Fruit fly (Drosophila melanogaster) whole organism, prepupa: ENCODE data around the gene CG13071.

ENCODE experiments used
- CG11294 ChIP-seq: fragments of 200-800 bp; sonication (Bioruptor generic); IDR thresholded peaks from 2 replicates; pipeline ENCODE4 v1.3.6; 2022; ENCODE audit warnings: missing biosample characterization, missing genetic modification characterization
- CG11902 ChIP-seq: fragments of 200-800 bp; sonication (Bioruptor generic); optimal IDR thresholded peaks from 3 replicates; lab custom pipeline; 2016; ENCODE audit warnings: missing biosample characterization, missing genetic modification characterization
- CG15336 ChIP-seq: fragments of 200-800 bp; sonication (Bioruptor generic); IDR thresholded peaks from 2 replicates; pipeline ENCODE4 v1.3.6; 2022; ENCODE audit warnings: missing biosample characterization, missing genetic modification characterization
- CG3032 ChIP-seq: fragments of 200-800 bp; optimal IDR thresholded peaks from 2 replicates; lab custom pipeline; 2019; ENCODE audit warnings: missing biosample characterization, mild to moderate bottlenecking, missing genetic modification characterization, moderate library complexity
- CG3919 ChIP-seq: fragments of 200-800 bp; sonication (Bioruptor generic); optimal IDR thresholded peaks from 3 replicates; lab custom pipeline; 2016; ENCODE audit warnings: missing biosample characterization, missing genetic modification characterization
- CG4318 ChIP-seq: fragments of 200-800 bp; sonication (Bioruptor generic); optimal IDR thresholded peaks from 3 replicates; lab custom pipeline; 2017; ENCODE audit warnings: missing biosample characterization, mild to moderate bottlenecking, missing genetic modification characterization
- CG6163 ChIP-seq: fragments of 200-800 bp; sonication (Bioruptor generic); IDR thresholded peaks from 3 replicates; pipeline ENCODE4 v1.3.6; 2022; ENCODE audit warnings: missing biosample characterization, missing genetic modification characterization
- CG6276 ChIP-seq: fragments of 200-800 bp; sonication (Bioruptor generic); optimal IDR thresholded peaks from 2 replicates; lab custom pipeline; 2017; ENCODE audit warnings: missing biosample characterization, mild to moderate bottlenecking, missing genetic modification characterization
- CG6808 ChIP-seq: fragments of 200-800 bp; sonication (Bioruptor generic); optimal IDR thresholded peaks from 3 replicates; lab custom pipeline; 2017; ENCODE audit warnings: missing biosample characterization, missing genetic modification characterization, mild to moderate bottlenecking, moderate library complexity, missing genetic modification reagents
- CG6854 ChIP-seq: fragments of 200-800 bp; sonication (Bioruptor generic); optimal IDR thresholded peaks from 2 replicates; lab custom pipeline; 2017; ENCODE audit warnings: missing biosample characterization, mild to moderate bottlenecking, missing genetic modification characterization
- CG8632 ChIP-seq: fragments of 200-800 bp; sonication (Bioruptor generic); optimal IDR thresholded peaks from 3 replicates; lab custom pipeline; 2016; ENCODE audit warnings: missing biosample characterization, missing genetic modification characterization
- CG9139 ChIP-seq: fragments of 200-800 bp; sonication (Bioruptor generic); optimal IDR thresholded peaks from 3 replicates; lab custom pipeline; 2017; ENCODE audit warnings: missing biosample characterization, mild to moderate bottlenecking, missing genetic modification characterization
- Eip75B ChIP-seq: fragments of 200-800 bp; sonication (Bioruptor generic); optimal IDR thresholded peaks from 3 replicates; lab custom pipeline; 2016; ENCODE audit warnings: missing biosample characterization, missing genetic modification characterization
- Eip93F ChIP-seq: fragments of 200-800 bp; sonication (Bioruptor generic); optimal IDR thresholded peaks from 2 replicates; lab custom pipeline; 2016; ENCODE audit warnings: missing biosample characterization, mild to moderate bottlenecking, missing genetic modification characterization
- Ets21C ChIP-seq: fragments of 200-800 bp; sonication (Bioruptor generic); optimal IDR thresholded peaks from 3 replicates; lab custom pipeline; 2016; ENCODE audit warnings: missing biosample characterization, missing genetic modification characterization
- Ets96B ChIP-seq: fragments of 200-800 bp; optimal IDR thresholded peaks from 2 replicates; lab custom pipeline; 2019; ENCODE audit warnings: missing biosample characterization, mild to moderate bottlenecking, missing genetic modification characterization, moderate library complexity
- Hr39 ChIP-seq: fragments of 200-800 bp; sonication (Bioruptor generic); optimal IDR thresholded peaks from 2 replicates; lab custom pipeline; 2016; ENCODE audit warnings: missing biosample characterization, missing genetic modification characterization
- Lpt ChIP-seq: fragments of 200-800 bp; sonication (Bioruptor generic); optimal IDR thresholded peaks from 3 replicates; lab custom pipeline; 2016; ENCODE audit warnings: missing biosample characterization, missing genetic modification characterization
- Smox ChIP-seq: fragments of 200-800 bp; sonication (Bioruptor generic); optimal IDR thresholded peaks from 3 replicates; lab custom pipeline; 2016; ENCODE audit warnings: missing biosample characterization, missing genetic modification characterization
- achi ChIP-seq: fragments of 200-800 bp; sonication (Bioruptor generic); optimal IDR thresholded peaks from 3 replicates; lab custom pipeline; 2016; ENCODE audit warnings: missing biosample characterization, missing genetic modification characterization
- acj6 ChIP-seq: fragments of 200-800 bp; sonication (Bioruptor generic); optimal IDR thresholded peaks from 3 replicates; lab custom pipeline; 2016; ENCODE audit warnings: missing biosample characterization, missing genetic modification characterization
- cyc ChIP-seq: fragments of 200-800 bp; sonication (Bioruptor generic); optimal IDR thresholded peaks from 3 replicates; lab custom pipeline; 2016; ENCODE audit warnings: missing biosample characterization, missing genetic modification characterization
- esn ChIP-seq: fragments of 200-800 bp; sonication (Bioruptor generic); optimal IDR thresholded peaks from 2 replicates; lab custom pipeline; 2016; ENCODE audit warnings: missing biosample characterization, mild to moderate bottlenecking, missing genetic modification characterization, moderate library complexity
- fd59A ChIP-seq: fragments of 200-800 bp; sonication (Bioruptor generic); optimal IDR thresholded peaks from 2 replicates; lab custom pipeline; 2017; ENCODE audit warnings: missing biosample characterization, mild to moderate bottlenecking, missing genetic modification characterization, missing genetic modification reagents
- fd85E ChIP-seq: fragments of 200-800 bp; sonication (Bioruptor generic); optimal IDR thresholded peaks from 3 replicates; lab custom pipeline; 2016; ENCODE audit warnings: missing biosample characterization, missing genetic modification characterization
- fkh ChIP-seq: fragments of 200-800 bp; sonication (Bioruptor generic); optimal IDR thresholded peaks from 3 replicates; lab custom pipeline; 2017; ENCODE audit warnings: missing biosample characterization, mild to moderate bottlenecking, missing genetic modification characterization, moderate library complexity
- net ChIP-seq: fragments of 200-800 bp; sonication (Bioruptor generic); optimal IDR thresholded peaks from 3 replicates; lab custom pipeline; 2016; ENCODE audit warnings: missing biosample characterization, missing genetic modification characterization
- salr ChIP-seq, 2 experiments: fragments of 200-800 bp; sonication (Bioruptor generic); optimal IDR thresholded peaks; 3 replicates each; lab custom pipeline; 2016 to 2018; ENCODE audit warnings: missing biosample characterization in 2 of 2, missing genetic modification characterization in 2 of 2, mild to moderate bottlenecking in 1 of 2
- spab ChIP-seq: fragments of 200-800 bp; sonication (Bioruptor generic); optimal IDR thresholded peaks from 2 replicates; lab custom pipeline; 2017; ENCODE audit warnings: missing biosample characterization, mild to moderate bottlenecking, missing genetic modification characterization, missing genetic modification reagents
- ss ChIP-seq, 2 experiments: fragments of 200-800 bp; sonication (Bioruptor generic); optimal IDR thresholded peaks; 2 replicates in 1 of 2; 3 replicates in 1 of 2; lab custom pipeline; 2017 to 2018; ENCODE audit warnings: mild to moderate bottlenecking in 2 of 2, missing biosample characterization in 2 of 2, missing genetic modification characterization in 2 of 2, moderate library complexity in 1 of 2
- topi ChIP-seq: fragments of 200-800 bp; sonication (Bioruptor generic); optimal IDR thresholded peaks from 3 replicates; lab custom pipeline; 2016; ENCODE audit warnings: missing biosample characterization, missing genetic modification characterization

Gene CG13071

DNA sequence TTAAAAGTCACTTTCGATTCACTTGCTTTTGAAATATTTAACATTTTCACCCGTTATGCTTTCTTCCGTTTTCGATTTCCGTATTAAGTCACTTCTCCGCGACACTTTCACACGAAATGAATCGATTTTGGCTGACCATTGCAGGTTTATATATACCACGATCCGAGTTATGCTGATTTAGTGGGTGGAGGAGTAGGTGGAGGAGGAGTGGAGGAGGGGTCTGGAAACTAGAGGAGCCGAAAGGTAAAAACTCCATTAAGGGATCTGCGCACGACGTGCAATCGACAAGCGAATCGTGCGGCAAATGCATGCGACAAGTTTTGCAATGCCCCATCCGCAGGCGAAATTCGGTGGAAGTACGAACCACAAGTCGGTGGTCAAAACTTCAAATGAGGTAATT is 28.3 kb downstream of the CG13071 start, which contains the start of gene CG13045:
Gene CG13045 (minus strand): TSS at position 101 of the 400 bp plus-strand sequence.
- TF ChIP-seq cyc (GFP tag; lab: Kevin White, UChicago) (no peak), CG3032 (tag; lab: Kevin White, UChicago) (no peak), ss (GFP tag; optimal IDR thresholded peaks at IDR 0.05; lab: Kevin White, UChicago) (no peak), fkh (GFP tag; lab: Kevin White, UChicago) (no peak), Smox (GFP tag; lab: Kevin White, UChicago) (no peak), Hr39 (no peak), fd85E (GFP tag; lab: Kevin White, UChicago) (no peak), CG11902 (GFP tag; lab: Kevin White, UChicago) (no peak), Eip93F (GFP tag; lab: Kevin White, UChicago) (no peak), Lpt (GFP tag; lab: Kevin White, UChicago) (no peak)

DNA sequence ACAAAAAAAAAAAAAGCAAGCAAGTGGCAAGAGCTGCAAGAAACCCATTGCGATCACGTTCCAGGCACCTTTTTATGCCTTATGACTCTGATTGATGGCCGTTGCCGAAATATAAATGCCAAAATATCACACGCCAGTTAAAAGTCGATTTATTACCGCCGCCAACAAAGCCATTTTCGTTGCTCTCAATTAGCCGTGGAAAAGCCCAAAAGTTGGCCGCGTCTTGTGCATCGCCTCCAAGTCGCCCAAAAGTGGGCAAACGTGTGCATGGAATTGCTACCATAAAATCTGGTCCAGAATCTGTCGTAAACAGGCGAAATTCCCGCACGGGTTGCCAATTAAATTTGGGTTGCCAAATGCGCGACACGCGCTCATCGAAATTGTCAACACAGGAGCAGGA is 29.1 kb downstream of the CG13071 start:
- no peak for TF ChIP-seq cyc (GFP tag; lab: Kevin White, UChicago)
- TF ChIP-seq acj6 (GFP tag; lab: Kevin White, UChicago), result no peak
- TF ChIP-seq CG6163 (GFP tag; lab: Robert Waterston, UW), result 0 out of 3 replicates have a peak, but pooled peaks have one; percentile 30
- TF ChIP-seq spab (GFP tag; lab: Kevin White, UChicago), result no peak
- no peak for TF ChIP-seq CG3032 (tag; lab: Kevin White, UChicago)
- peak; percentile 22 for TF ChIP-seq CG3919 (GFP tag; lab: Kevin White, UChicago)
- TF ChIP-seq CG6276 (GFP tag; lab: Kevin White, UChicago), result no peak
- TF ChIP-seq achi (GFP tag; lab: Kevin White, UChicago), result no peak
- TF ChIP-seq CG8632 (GFP tag; lab: Kevin White, UChicago), result no peak
- TF ChIP-seq fd59A (GFP tag; lab: Kevin White, UChicago), result no peak
- no peak for TF ChIP-seq CG11294 (GFP tag; lab: Robert Waterston, UW)
- no peak for TF ChIP-seq net (GFP tag; lab: Kevin White, UChicago)

DNA sequence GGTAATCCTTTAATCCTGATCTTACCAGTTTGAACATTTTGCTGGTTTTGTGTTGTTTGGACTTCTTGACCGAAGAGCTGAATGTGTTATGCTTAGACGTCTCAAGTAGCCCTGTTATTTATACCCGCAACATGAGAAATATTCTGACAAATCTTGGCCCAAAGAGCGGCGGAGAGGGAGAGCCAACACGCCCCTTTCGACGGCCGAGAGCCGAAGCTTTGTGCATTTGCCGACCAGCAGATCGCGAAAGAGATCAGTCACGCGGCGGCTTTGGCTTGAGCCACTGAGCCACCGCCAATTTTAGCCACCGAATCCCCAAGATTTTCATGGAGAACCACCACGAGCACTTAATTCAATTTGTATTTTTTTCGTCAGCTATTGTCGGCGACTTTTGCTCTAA is 32.9 kb downstream of the CG13071 start, which contains the start of gene CG4962:
Gene CG4962 (minus strand): TSS at position 101 of the 400 bp plus-strand sequence.
- TF ChIP-seq acj6 (GFP tag; lab: Kevin White, UChicago), result no peak
- TF ChIP-seq esn (GFP tag; lab: Kevin White, UChicago), result no peak
- TF ChIP-seq Ets96B, result no peak
- TF ChIP-seq topi (GFP tag; lab: Kevin White, UChicago), result no peak
- no peak for TF ChIP-seq Hr39
- TF ChIP-seq CG11294 (GFP tag; lab: Robert Waterston, UW), result no peak
- TF ChIP-seq CG9139, result no peak
- TF ChIP-seq CG15336 (GFP tag; lab: Robert Waterston, UW), result no peak
- TF ChIP-seq fkh (GFP tag; lab: Kevin White, UChicago), result no peak
- no peak for TF ChIP-seq Ets21C (GFP tag; lab: Kevin White, UChicago)
- no peak for TF ChIP-seq CG6808 (GFP tag; lab: Kevin White, UChicago)
- no peak for TF ChIP-seq net (GFP tag; lab: Kevin White, UChicago)
- no peak for TF ChIP-seq CG6854 (GFP tag; lab: Kevin White, UChicago)
- TF ChIP-seq Eip75B, result no peak
- TF ChIP-seq, all 60 proteins: peak for 0

DNA sequence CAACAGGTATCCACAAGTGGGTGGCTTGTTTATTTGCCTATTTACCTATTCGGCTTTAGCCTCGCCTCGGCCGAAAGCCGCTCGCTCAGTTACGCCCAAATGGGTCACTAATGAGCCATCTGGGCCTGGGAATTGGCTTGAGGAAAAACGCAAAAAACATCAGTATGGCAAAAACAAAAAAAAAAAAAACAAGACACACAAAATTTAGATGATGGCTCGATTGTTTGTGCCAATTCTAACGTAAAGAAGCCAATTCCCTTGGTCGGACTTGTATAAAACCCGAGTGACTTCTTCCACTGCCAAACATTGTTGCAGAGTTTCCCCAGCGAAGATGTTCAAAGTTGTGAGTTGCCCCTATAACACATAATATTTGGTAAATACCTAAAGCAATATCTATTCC is 38.6 kb downstream of the CG13071 start, which contains the start of gene CG4982:
Gene CG4982 (plus strand): TSS at position 301 of the 400 bp plus-strand sequence.
- TF ChIP-seq topi (GFP tag; lab: Kevin White, UChicago) (no peak), fkh (GFP tag; lab: Kevin White, UChicago) (no peak), CG15336 (GFP tag; lab: Robert Waterston, UW) (no peak), ss (GFP tag; optimal IDR thresholded peaks at IDR 0.05; lab: Kevin White, UChicago) (no peak), CG6854 (GFP tag; lab: Kevin White, UChicago) (no peak), CG8632 (GFP tag; lab: Kevin White, UChicago) (no peak), CG3919 (GFP tag; lab: Kevin White, UChicago) (no peak), CG6163 (GFP tag; lab: Robert Waterston, UW) (no peak), spab (GFP tag; lab: Kevin White, UChicago) (no peak), Smox (GFP tag; lab: Kevin White, UChicago) (no peak), CG11902 (GFP tag; lab: Kevin White, UChicago) (no peak), salr (GFP tag; optimal IDR thresholded peaks at IDR 0.05; lab: Kevin White, UChicago) (no peak), CG4318 (no peak), acj6 (GFP tag; lab: Kevin White, UChicago) (no peak), Eip75B (no peak)
